Worm (Caenorhabditis elegans): ENCODE data around the gene ZC116.1.

ZC116.1 gene

ce11 chrV:12640384-12640783, 30.8 kb downstream of the ZC116.1 start, which contains the start of gene gpa-8:
Gene gpa-8, minus strand, starts transcription at chrV:12640484.
- TF ChIP-seq nhr-47 (tag; optimal IDR thresholded peaks at IDR 0.05) (no peak), mef-2 (tag; optimal IDR thresholded peaks at IDR 0.05) (no peak), zag-1 (tag; optimal IDR thresholded peaks at IDR 0.05) (no peak), sox-4 (tag; optimal IDR thresholded peaks at IDR 0.05) (no peak), unc-62 (GFP tag; optimal IDR thresholded peaks at IDR 0.05) (no peak), hlh-4 (tag; optimal IDR thresholded peaks at IDR 0.05) (no peak), zip-4 (GFP tag; optimal IDR thresholded peaks at IDR 0.05) (no peak), ets-5 (GFP tag; IDR thresholded peaks at IDR 0.05) (no peak), egl-27 (tag; optimal IDR thresholded peaks at IDR 0.05) (no peak), lir-3 (tag; optimal IDR thresholded peaks at IDR 0.05; ENCODE audit: poor library complexity) (no peak), dsc-1 (tag; optimal IDR thresholded peaks at IDR 0.05) (no peak), ceh-88 (GFP tag; IDR thresholded peaks at IDR 0.05) (no peak), unc-30 (tag; optimal IDR thresholded peaks at IDR 0.05) (no peak), efl-1 (optimal IDR thresholded peaks at IDR 0.05) (no peak), efl-1 (GFP tag; optimal IDR thresholded peaks at IDR 0.05 in 1 of 2) (no peak), dpl-1 (GFP tag; optimal IDR thresholded peaks at IDR 0.05) (no peak), Y116A8C.19 (tag; optimal IDR thresholded peaks at IDR 0.05; ENCODE audit: borderline replicate concordance) (no peak)

ce11 chrV:12644500-12644899, 34.9 kb downstream of the ZC116.1 start, which contains the start of gene F56H9.8:
Gene F56H9.8, plus strand, starts transcription at chrV:12644800.
- TF ChIP-seq pax-3 (tag; optimal IDR thresholded peaks at IDR 0.05) (peak; percentile 29), sup-37 (GFP tag; optimal IDR thresholded peaks at IDR 0.05) (no peak)

- TF ChIP-seq nhr-11 (tag; optimal IDR thresholded peaks at IDR 0.05) = no peak
- TF ChIP-seq unc-30 (tag; optimal IDR thresholded peaks at IDR 0.05) = no peak
- no peak for TF ChIP-seq Y116A8C.19 (tag; optimal IDR thresholded peaks at IDR 0.05; ENCODE audit: borderline replicate concordance)
- no peak for TF ChIP-seq efl-1 (optimal IDR thresholded peaks at IDR 0.05)
- TF ChIP-seq efl-1 (GFP tag; optimal IDR thresholded peaks at IDR 0.05 in 1 of 2) = peak in 1 of 2 experiments; percentile 32
- no peak for TF ChIP-seq hlh-17 (GFP tag; optimal IDR thresholded peaks at IDR 0.05; ENCODE audit: borderline replicate concordance)
- no peak for TF ChIP-seq ets-5 (GFP tag; IDR thresholded peaks at IDR 0.05)
- TF ChIP-seq nhr-19 (GFP tag; conservative IDR thresholded peaks at IDR 0.05) = no peak
- TF ChIP-seq lir-3 (tag; optimal IDR thresholded peaks at IDR 0.05; ENCODE audit: poor library complexity) = no peak
Observed at ce11 chrV:12649213-12649612, 39.6 kb downstream of the ZC116.1 start, which contains the start of gene gpa-9. Gene gpa-9, minus strand, starts transcription at chrV:12649313.

ce11 chrV:12649636-12650035, 40.0 kb downstream of the ZC116.1 start, which contains the start of gene lin-25:
Gene lin-25, plus strand, starts transcription at chrV:12649925.
- TF ChIP-seq lir-3 (tag; optimal IDR thresholded peaks at IDR 0.05; ENCODE audit: poor library complexity) = peak; percentile 33
- TF ChIP-seq jun-1 (tag; optimal IDR thresholded peaks at IDR 0.05) = no peak
- peak in 1 of 3 experiments; percentile 50 for TF ChIP-seq dpl-1 (GFP tag; optimal IDR thresholded peaks at IDR 0.05)
- TF ChIP-seq nhr-71 (tag; optimal IDR thresholded peaks at IDR 0.05) = peak; percentile 9
- no peak for TF ChIP-seq nhr-237 (tag; optimal IDR thresholded peaks at IDR 0.05)
- no peak for TF ChIP-seq nhr-19 (GFP tag; conservative IDR thresholded peaks at IDR 0.05)
- no peak for TF ChIP-seq aly-2 (tag; optimal IDR thresholded peaks at IDR 0.05)
- no peak for TF ChIP-seq swsn-7 (tag; optimal IDR thresholded peaks at IDR 0.05)
- no peak for TF ChIP-seq lin-13 (GFP tag; optimal IDR thresholded peaks at IDR 0.05)
- peak; percentile 29 for TF ChIP-seq lin-35 (GFP tag; optimal IDR thresholded peaks at IDR 0.05)
- no peak for TF ChIP-seq sptf-1 (tag; optimal IDR thresholded peaks at IDR 0.05)
- TF ChIP-seq ceh-82 (tag; optimal IDR thresholded peaks at IDR 0.05) = peak in 1 of 3 experiments; percentile 32
- no peak for TF ChIP-seq ceh-88 (GFP tag; IDR thresholded peaks at IDR 0.05)
- TF ChIP-seq lin-15B (tag; optimal IDR thresholded peaks at IDR 0.05) = peak; percentile 17
- peak; percentile 32 to 41 for TF ChIP-seq efl-1 (optimal IDR thresholded peaks at IDR 0.05)
- peak in 1 of 2 experiments; percentile 21 for TF ChIP-seq efl-1 (GFP tag; optimal IDR thresholded peaks at IDR 0.05 in 1 of 2)
- peak in 1 of 2 experiments; percentile 51 for TF ChIP-seq lsy-2 (tag; optimal IDR thresholded peaks at IDR 0.05)
- no peak for TF ChIP-seq unc-130 (tag; optimal IDR thresholded peaks at IDR 0.05)
- TF ChIP-seq blmp-1 (tag; optimal IDR thresholded peaks at IDR 0.05) = peak; percentile 24
- no peak for TF ChIP-seq irx-1 (tag; optimal IDR thresholded peaks at IDR 0.05)
- TF ChIP-seq rnt-1 (tag; optimal IDR thresholded peaks at IDR 0.05) = peak; percentile 49
- peak; percentile 71 for TF ChIP-seq lin-14 (GFP tag; optimal IDR thresholded peaks at IDR 0.05)
- no peak for TF ChIP-seq hlh-4 (tag; optimal IDR thresholded peaks at IDR 0.05)
- peak; percentile 15 for TF ChIP-seq C16A3.4 (tag; optimal IDR thresholded peaks at IDR 0.05)
- TF ChIP-seq mdl-1 (tag; optimal IDR thresholded peaks at IDR 0.05) = no peak
- no peak for TF ChIP-seq nhr-20 (tag; optimal IDR thresholded peaks at IDR 0.05)
- TF ChIP-seq nhr-85 (tag) = no peak

Data from whole organism, L1 larva.